Worm (Caenorhabditis elegans) whole organism, L3 larva: ENCODE results near the gene wdr-5.3.

Experiments
- aly-2 ChIP-seq: fragments of 150-350 bp; optimal IDR thresholded peaks from 2 replicates; lab custom pipeline; 2014; ENCODE audit warnings: missing biosample characterization, missing genetic modification characterization
- ama-1 ChIP-seq: fragments of 150-350 bp; optimal IDR thresholded peaks from 2 replicates; lab custom pipeline; 2018
- ceh-28 ChIP-seq: fragments of 150-350 bp; optimal IDR thresholded peaks from 2 replicates; lab custom pipeline; 2014; ENCODE audit warnings: missing biosample characterization, missing genetic modification reagents, missing genetic modification characterization
- daf-12 ChIP-seq: fragments of 150-350 bp; optimal IDR thresholded peaks from 2 replicates; lab custom pipeline; 2014; ENCODE audit warnings: missing biosample characterization, missing genetic modification reagents, missing genetic modification characterization
- elt-1 ChIP-seq: fragments of 150-350 bp; optimal IDR thresholded peaks from 2 replicates; lab custom pipeline; 2014; ENCODE audit warnings: missing biosample characterization, missing genetic modification characterization
- elt-2 ChIP-seq: sonication (generic microtip); optimal IDR thresholded peaks from 2 replicates; lab custom pipeline; 2016; ENCODE audit warnings: missing genetic modification reagents, mild to moderate bottlenecking, missing genetic modification characterization, missing compliant biosample characterization
- elt-3 ChIP-seq, 3 experiments: fragments of 150-350 bp in 1 of 3; sonication (generic microtip) in 2 of 3; optimal IDR thresholded peaks; 2 replicates in 2 of 3; 4 replicates in 1 of 3; lab custom pipeline; 2014 to 2017; ENCODE audit warnings: missing biosample characterization in 3 of 3, missing genetic modification characterization in 3 of 3
- fkh-10 ChIP-seq: sonication (generic microtip); optimal IDR thresholded peaks from 2 replicates; lab custom pipeline; 2017; ENCODE audit warnings: missing biosample characterization, missing genetic modification reagents, missing genetic modification characterization
- fkh-2 ChIP-seq: fragments of 150-350 bp; optimal IDR thresholded peaks from 2 replicates; lab custom pipeline; 2014; ENCODE audit warnings: missing biosample characterization, missing genetic modification reagents, missing genetic modification characterization
- fos-1 ChIP-seq: fragments of 150-350 bp; optimal IDR thresholded peaks from 2 replicates; lab custom pipeline; 2014; ENCODE audit warnings: missing biosample characterization, missing genetic modification characterization
- hmg-11 ChIP-seq: sonication (generic microtip); optimal IDR thresholded peaks from 2 replicates; lab custom pipeline; 2016; ENCODE audit warnings: missing genetic modification characterization, missing compliant biosample characterization
- jun-1 ChIP-seq: fragments of 150-350 bp; optimal IDR thresholded peaks from 2 replicates; lab custom pipeline; 2014; ENCODE audit warnings: missing biosample characterization, missing genetic modification reagents, missing genetic modification characterization
- lin-15B ChIP-seq: fragments of 150-350 bp; optimal IDR thresholded peaks from 2 replicates; lab custom pipeline; 2014; ENCODE audit warnings: missing biosample characterization, missing genetic modification characterization
- mdl-1 ChIP-seq: fragments of 150-350 bp; optimal IDR thresholded peaks from 2 replicates; lab custom pipeline; 2014; ENCODE audit warnings: missing biosample characterization, missing genetic modification characterization
- nfya-1 ChIP-seq: sonication (generic microtip); optimal IDR thresholded peaks from 2 replicates; lab custom pipeline; 2017; ENCODE audit warnings: missing genetic modification characterization, mild to moderate bottlenecking, missing compliant biosample characterization, antibody characterized with exemption, moderate library complexity; ENCODE audit not compliant: insufficient read depth
- nhr-11 ChIP-seq: fragments of 150-350 bp; optimal IDR thresholded peaks from 2 replicates; lab custom pipeline; 2014; ENCODE audit warnings: missing biosample characterization, missing genetic modification characterization
- nhr-12 ChIP-seq: fragments of 150-350 bp; optimal IDR thresholded peaks from 2 replicates; lab custom pipeline; 2014; ENCODE audit warnings: missing biosample characterization, missing genetic modification characterization
- nhr-23 ChIP-seq: fragments of 150-350 bp; optimal IDR thresholded peaks from 2 replicates; lab custom pipeline; 2014; ENCODE audit warnings: missing biosample characterization, missing genetic modification reagents, missing genetic modification characterization
- nhr-237 ChIP-seq: fragments of 150-350 bp; optimal IDR thresholded peaks from 2 replicates; lab custom pipeline; 2014; ENCODE audit warnings: missing biosample characterization, missing genetic modification characterization
- nhr-25 ChIP-seq: sonication (generic microtip); optimal IDR thresholded peaks from 2 replicates; lab custom pipeline; 2017; ENCODE audit warnings: missing biosample characterization, missing genetic modification characterization
- nhr-28 ChIP-seq: fragments of 150-350 bp; optimal IDR thresholded peaks from 2 replicates; lab custom pipeline; 2014; ENCODE audit warnings: missing biosample characterization, missing genetic modification characterization
- nhr-43 ChIP-seq: sonication (generic microtip); optimal IDR thresholded peaks from 2 replicates; lab custom pipeline; 2016; ENCODE audit warnings: mild to moderate bottlenecking, missing genetic modification characterization, missing compliant biosample characterization; ENCODE audit not compliant: poor library complexity, severe bottlenecking
- nhr-67 ChIP-seq: fragments of 150-350 bp; optimal IDR thresholded peaks from 2 replicates; lab custom pipeline; 2014; ENCODE audit warnings: missing biosample characterization, missing genetic modification characterization
- nhr-77 ChIP-seq: fragments of 150-350 bp; optimal IDR thresholded peaks from 2 replicates; lab custom pipeline; 2014; ENCODE audit warnings: missing biosample characterization, missing genetic modification characterization
- pha-4 ChIP-seq: fragments of 150-350 bp; optimal IDR thresholded peaks from 2 replicates; lab custom pipeline; 2014; ENCODE audit warnings: missing biosample characterization, missing genetic modification reagents, missing genetic modification characterization
- pqm-1 ChIP-seq: fragments of 150-350 bp; optimal IDR thresholded peaks from 2 replicates; lab custom pipeline; 2017; ENCODE audit warnings: missing biosample characterization, missing genetic modification characterization, inconsistent platforms
- skn-1 ChIP-seq: fragments of 150-350 bp; optimal IDR thresholded peaks from 2 replicates; lab custom pipeline; 2014; ENCODE audit warnings: missing biosample characterization, missing genetic modification characterization
- snpc-4 ChIP-seq: fragments of 150-350 bp; optimal IDR thresholded peaks from 2 replicates; lab custom pipeline; 2014; ENCODE audit warnings: missing biosample characterization, missing genetic modification characterization
- unc-39 ChIP-seq: sonication (generic microtip); optimal IDR thresholded peaks from 4 replicates; lab custom pipeline; 2017; ENCODE audit warnings: missing biosample characterization, missing genetic modification characterization
- unc-62 ChIP-seq: fragments of 150-350 bp; sonication (generic microtip); optimal IDR thresholded peaks from 4 replicates; lab custom pipeline; 2014; ENCODE audit warnings: missing biosample characterization, missing genetic modification reagents, missing genetic modification characterization
- zag-1 ChIP-seq: fragments of 150-350 bp; optimal IDR thresholded peaks from 2 replicates; lab custom pipeline; 2014; ENCODE audit warnings: missing biosample characterization, missing genetic modification characterization
- ztf-4 ChIP-seq: fragments of 150-350 bp; optimal IDR thresholded peaks from 2 replicates; lab custom pipeline; 2014; ENCODE audit warnings: missing biosample characterization, missing genetic modification characterization

Gene wdr-5.3

ce11 chrV:10736756-10737155 lies at the start of gene wdr-5.3, which contains the start of gene mre-11:
Gene wdr-5.3, plus strand, starts transcription at chrV:10737116.
Gene mre-11, minus strand, starts transcription at chrV:10736868.
- TF ChIP-seq fkh-2 (tag; lab: Kevin White, UChicago) (no peak), fos-1 (tag; lab: Kevin White, UChicago) (no peak), nhr-237 (tag; lab: Kevin White, UChicago) (no peak), ama-1 (lab: Kevin White, UChicago) (no peak), daf-12 (tag; lab: Kevin White, UChicago) (no peak), nfya-1 (tag; lab: Kevin White, UChicago) (peak; percentile 66), elt-1 (no peak), hmg-11 (tag; lab: Kevin White, UChicago) (no peak), nhr-23 (tag; lab: Kevin White, UChicago) (peak; percentile 62), elt-3 (tag; optimal IDR thresholded peaks at IDR 0.05; lab: Kevin White, UChicago) (no peak), skn-1 (tag; lab: Kevin White, UChicago) (peak; percentile 12), lin-15B (tag; lab: Kevin White, UChicago) (peak; percentile 76), unc-62 (GFP tag; lab: Kevin White, UChicago) (no peak), fkh-10 (GFP tag; lab: Kevin White, UChicago) (no peak), elt-2 (tag; lab: Kevin White, UChicago) (peak; percentile 36), nhr-12 (no peak), zag-1 (tag; lab: Kevin White, UChicago) (no peak), nhr-28 (no peak), unc-39 (tag; lab: Kevin White, UChicago) (no peak), nhr-11 (tag; lab: Kevin White, UChicago) (no peak), snpc-4 (tag; lab: Kevin White, UChicago) (peak; percentile 85), nhr-43 (tag; lab: Kevin White, UChicago) (peak; percentile 58), aly-2 (tag; lab: Kevin White, UChicago) (no peak), nhr-25 (tag; lab: Kevin White, UChicago) (peak; percentile 24)

- TF ChIP-seq nhr-12 (no peak), nhr-28 (no peak), pha-4 (peak; percentile 64), nhr-67 (tag; lab: Kevin White, UChicago) (no peak)
Observed at ce11 chrV:10687601-10688000, 49.3 kb upstream of the wdr-5.3 start, which contains the start of gene F29F11.20. Gene F29F11.20, plus strand, starts transcription at chrV:10687901.

ce11 chrV:10691313-10691712 lies 45.6 kb upstream of the wdr-5.3 start:
- TF ChIP-seq nfya-1 (tag; lab: Kevin White, UChicago) = no peak
- TF ChIP-seq fkh-10 (GFP tag; lab: Kevin White, UChicago) = no peak
- no peak for TF ChIP-seq unc-62 (GFP tag; lab: Kevin White, UChicago)
- TF ChIP-seq pha-4 = peak; percentile 68
- no peak for TF ChIP-seq jun-1 (tag; lab: Kevin White, UChicago)
- no peak for TF ChIP-seq elt-1
- no peak for TF ChIP-seq skn-1 (tag; lab: Kevin White, UChicago)
- TF ChIP-seq, all 47 proteins: peak for 1

- TF ChIP-seq pqm-1 (tag; lab: Kevin White, UChicago) (peak; percentile 99), ceh-28 (tag; lab: Kevin White, UChicago) (no peak), mdl-1 (tag; lab: Kevin White, UChicago) (no peak), fos-1 (tag; lab: Kevin White, UChicago) (peak; percentile 11), nfya-1 (tag; lab: Kevin White, UChicago) (no peak), jun-1 (tag; lab: Kevin White, UChicago) (peak; percentile 88), ztf-4 (tag; lab: Kevin White, UChicago) (no peak), pha-4 (peak; percentile 81), elt-2 (tag; lab: Kevin White, UChicago) (peak; percentile 99)
Observed at ce11 chrV:10693749-10694148, 43.2 kb upstream of the wdr-5.3 start.

- TF ChIP-seq pqm-1 (tag; lab: Kevin White, UChicago) (peak; percentile 21), nhr-77 (tag; lab: Kevin White, UChicago) (no peak)
Observed at ce11 chrV:10695181-10695580, 41.7 kb upstream of the wdr-5.3 start, which contains the start of gene C05A2.4. Gene C05A2.4, plus strand, starts transcription at chrV:10695481.
